Worm (Caenorhabditis elegans) whole organism, L1 larva: Measurements from ENCODE around the gene C51E3.9.

Experiments used
- C04F5.9 ChIP-seq: sonication (generic microtip); optimal IDR thresholded peaks from 2 replicates; lab custom pipeline; 2016; ENCODE audit warnings: missing genetic modification characterization, missing compliant biosample characterization
- Y116A8C.19 ChIP-seq: sonication (generic microtip); optimal IDR thresholded peaks from 2 replicates; lab custom pipeline; 2016; ENCODE audit warnings: missing compliant biosample characterization, missing genetic modification characterization, borderline replicate concordance
- aha-1 ChIP-seq: fragments of 150-350 bp; optimal IDR thresholded peaks from 2 replicates; lab custom pipeline; 2014; ENCODE audit warnings: missing biosample characterization, missing genetic modification characterization
- ama-1 ChIP-seq: fragments of 150-350 bp; optimal IDR thresholded peaks from 2 replicates; lab custom pipeline; 2014
- ceh-63 ChIP-seq: fragments of 200-800 bp; sonication (Bioruptor generic); optimal IDR thresholded peaks from 2 replicates; lab custom pipeline; 2018; ENCODE audit warnings: mild to moderate bottlenecking, missing genetic modification characterization, missing compliant biosample characterization
- ceh-8 ChIP-seq: fragments of 200-800 bp; sonication (Bioruptor generic); optimal IDR thresholded peaks from 2 replicates; lab custom pipeline; 2018; ENCODE audit warnings: mild to moderate bottlenecking, missing genetic modification characterization, moderate library complexity, missing compliant biosample characterization
- ceh-82 ChIP-seq, 3 experiments: fragments of 150-350 bp in 1 of 3; sonication (generic microtip) in 2 of 3; optimal IDR thresholded peaks; 2 replicates each; lab custom pipeline; 2014 to 2017; ENCODE audit warnings: missing biosample characterization in 3 of 3, missing genetic modification characterization in 3 of 3
- ceh-90 ChIP-seq: sonication (generic microtip); optimal IDR thresholded peaks from 2 replicates; lab custom pipeline; 2016; ENCODE audit warnings: missing genetic modification characterization, missing compliant biosample characterization
- ces-1 ChIP-seq: fragments of 150-350 bp; optimal IDR thresholded peaks from 2 replicates; lab custom pipeline; 2014; ENCODE audit warnings: missing biosample characterization, missing genetic modification reagents, missing genetic modification characterization
- dsc-1 ChIP-seq: sonication (generic microtip); optimal IDR thresholded peaks from 2 replicates; lab custom pipeline; 2016; ENCODE audit warnings: mild to moderate bottlenecking, missing genetic modification characterization, missing compliant biosample characterization
- efl-1 ChIP-seq, 4 experiments: fragments of 150-350 bp; optimal IDR thresholded peaks in 3 of 4; peaks in 1 of 4; 1 replicate in 1 of 4; 2 replicates in 3 of 4; lab custom pipeline; 2014; ENCODE audit warnings: missing biosample characterization in 2 of 4, missing genetic modification characterization in 2 of 4, missing genetic modification reagents in 2 of 4
- elt-2 ChIP-seq: sonication (generic microtip); optimal IDR thresholded peaks from 2 replicates; lab custom pipeline; 2016; ENCODE audit warnings: missing genetic modification characterization, mild to moderate bottlenecking, inconsistent platforms, missing compliant biosample characterization, missing genetic modification reagents
- fkh-4 ChIP-seq: sonication (generic microtip); optimal IDR thresholded peaks from 2 replicates; lab custom pipeline; 2016; ENCODE audit warnings: missing compliant biosample characterization, missing genetic modification characterization, borderline replicate concordance
- fkh-8 ChIP-seq: sonication (generic microtip); optimal IDR thresholded peaks from 2 replicates; lab custom pipeline; 2016; ENCODE audit warnings: mild to moderate bottlenecking, missing genetic modification characterization, missing compliant biosample characterization
- grh-1 ChIP-seq: fragments of 200-800 bp; sonication (Bioruptor generic); IDR thresholded peaks from 2 replicates; pipeline ENCODE4 v1.3.6; 2022; ENCODE audit warnings: missing genetic modification reagents, missing genetic modification characterization, missing compliant biosample characterization
- hlh-17 ChIP-seq: fragments of 200-800 bp; sonication (Bioruptor generic); optimal IDR thresholded peaks from 2 replicates; lab custom pipeline; 2018; ENCODE audit warnings: missing genetic modification characterization, mild to moderate bottlenecking, missing compliant biosample characterization, moderate library complexity, borderline replicate concordance
- hlh-4 ChIP-seq: sonication (generic microtip); optimal IDR thresholded peaks from 2 replicates; lab custom pipeline; 2016; ENCODE audit warnings: mild to moderate bottlenecking, missing genetic modification characterization, missing compliant biosample characterization
- isw-1 ChIP-seq: fragments of 200-800 bp; sonication (Bioruptor generic); IDR thresholded peaks from 2 replicates; pipeline ENCODE4 v1.3.6; 2022; ENCODE audit warnings: missing genetic modification characterization, missing compliant biosample characterization
- lin-13 ChIP-seq: fragments of 150-350 bp; optimal IDR thresholded peaks from 2 replicates; lab custom pipeline; 2014; ENCODE audit warnings: missing biosample characterization, missing genetic modification reagents, missing genetic modification characterization
- lin-15B ChIP-seq: fragments of 150-350 bp; sonication (generic microtip); optimal IDR thresholded peaks from 3 replicates; lab custom pipeline; 2014; ENCODE audit warnings: missing biosample characterization, missing genetic modification characterization
- lir-3 ChIP-seq: sonication (generic microtip); optimal IDR thresholded peaks from 2 replicates; lab custom pipeline; 2016; ENCODE audit warnings: mild to moderate bottlenecking, missing genetic modification characterization, moderate library complexity, missing compliant biosample characterization; ENCODE audit not compliant: poor library complexity
- lsy-2 ChIP-seq, 2 experiments: fragments of 150-350 bp; optimal IDR thresholded peaks; 2 replicates each; lab custom pipeline; 2014; ENCODE audit warnings: missing biosample characterization in 2 of 2, missing genetic modification characterization in 2 of 2
- mdl-1 ChIP-seq, 2 experiments: fragments of 150-350 bp; optimal IDR thresholded peaks; 2 replicates each; lab custom pipeline; 2014 to 2017; ENCODE audit warnings: missing biosample characterization in 2 of 2, missing genetic modification characterization in 2 of 2, inconsistent platforms in 1 of 2
- mef-2 ChIP-seq: fragments of 150-350 bp; optimal IDR thresholded peaks from 2 replicates; lab custom pipeline; 2014; ENCODE audit warnings: missing biosample characterization, missing genetic modification characterization
- nhr-11 ChIP-seq: fragments of 150-350 bp; optimal IDR thresholded peaks from 2 replicates; lab custom pipeline; 2014; ENCODE audit warnings: missing biosample characterization, missing genetic modification characterization
- nhr-19 ChIP-seq: fragments of 200-800 bp; sonication (Bioruptor generic); conservative IDR thresholded peaks from 2 replicates; pipeline ENCODE4 v1.3.6; 2022; ENCODE audit warnings: missing genetic modification characterization, missing compliant biosample characterization
- nhr-20 ChIP-seq: sonication (generic microtip); optimal IDR thresholded peaks from 2 replicates; lab custom pipeline; 2016; ENCODE audit warnings: mild to moderate bottlenecking, missing genetic modification characterization, missing compliant biosample characterization
- nhr-237 ChIP-seq: fragments of 150-350 bp; optimal IDR thresholded peaks from 2 replicates; lab custom pipeline; 2014; ENCODE audit warnings: missing biosample characterization, missing genetic modification characterization
- nhr-28 ChIP-seq: fragments of 150-350 bp; optimal IDR thresholded peaks from 2 replicates; lab custom pipeline; 2014; ENCODE audit warnings: missing biosample characterization, missing genetic modification characterization
- nhr-47 ChIP-seq: sonication (generic microtip); optimal IDR thresholded peaks from 2 replicates; lab custom pipeline; 2016; ENCODE audit warnings: mild to moderate bottlenecking, missing genetic modification characterization, moderate library complexity, missing compliant biosample characterization
- nhr-76 ChIP-seq: sonication (generic microtip); optimal IDR thresholded peaks from 2 replicates; lab custom pipeline; 2017; ENCODE audit warnings: missing biosample characterization, missing genetic modification characterization
- nhr-77 ChIP-seq: fragments of 150-350 bp; optimal IDR thresholded peaks from 2 replicates; lab custom pipeline; 2014; ENCODE audit warnings: missing biosample characterization, missing genetic modification characterization
- pag-3 ChIP-seq: sonication (generic microtip); optimal IDR thresholded peaks from 2 replicates; lab custom pipeline; 2017; ENCODE audit warnings: missing genetic modification characterization, mild to moderate bottlenecking, missing compliant biosample characterization, antibody characterized with exemption, borderline replicate concordance; ENCODE audit not compliant: insufficient read depth
- skn-1 ChIP-seq: fragments of 150-350 bp; optimal IDR thresholded peaks from 2 replicates; lab custom pipeline; 2014; ENCODE audit warnings: missing biosample characterization, missing genetic modification characterization
- snu-23 ChIP-seq: sonication (generic microtip); optimal IDR thresholded peaks from 2 replicates; lab custom pipeline; 2016; ENCODE audit warnings: missing genetic modification characterization, missing compliant biosample characterization
- sptf-1 ChIP-seq: fragments of 150-350 bp; optimal IDR thresholded peaks from 2 replicates; lab custom pipeline; 2014; ENCODE audit warnings: missing biosample characterization, missing genetic modification characterization
- sup-37 ChIP-seq: fragments of 200-800 bp; sonication (Bioruptor generic); optimal IDR thresholded peaks from 2 replicates; lab custom pipeline; 2018; ENCODE audit warnings: mild to moderate bottlenecking, missing genetic modification characterization, missing compliant biosample characterization
- swsn-7 ChIP-seq: sonication (generic microtip); optimal IDR thresholded peaks from 2 replicates; lab custom pipeline; 2016; ENCODE audit warnings: missing genetic modification characterization, missing compliant biosample characterization
- tbx-2 ChIP-seq: sonication (generic microtip); optimal IDR thresholded peaks from 2 replicates; lab custom pipeline; 2016; ENCODE audit warnings: missing genetic modification characterization, missing compliant biosample characterization
- unc-130 ChIP-seq: fragments of 150-350 bp; optimal IDR thresholded peaks from 2 replicates; lab custom pipeline; 2017; ENCODE audit warnings: missing biosample characterization, missing genetic modification characterization, inconsistent platforms
- unc-30 ChIP-seq: sonication (generic microtip); optimal IDR thresholded peaks from 2 replicates; lab custom pipeline; 2017; ENCODE audit warnings: missing biosample characterization, missing genetic modification characterization
- unc-62 ChIP-seq: fragments of 150-350 bp; optimal IDR thresholded peaks from 2 replicates; lab custom pipeline; 2014; ENCODE audit warnings: missing biosample characterization, missing genetic modification reagents, missing genetic modification characterization
- unc-86 ChIP-seq: sonication (generic microtip); optimal IDR thresholded peaks from 2 replicates; lab custom pipeline; 2016; ENCODE audit warnings: missing genetic modification characterization, missing compliant biosample characterization
- xbp-1 ChIP-seq: sonication (generic microtip); optimal IDR thresholded peaks from 2 replicates; lab custom pipeline; 2016; ENCODE audit warnings: missing genetic modification characterization, missing compliant biosample characterization
- ztf-4 ChIP-seq: fragments of 150-350 bp; optimal IDR thresholded peaks from 2 replicates; lab custom pipeline; 2014; ENCODE audit warnings: missing biosample characterization, missing genetic modification characterization

The C51E3.9 gene

DNA sequence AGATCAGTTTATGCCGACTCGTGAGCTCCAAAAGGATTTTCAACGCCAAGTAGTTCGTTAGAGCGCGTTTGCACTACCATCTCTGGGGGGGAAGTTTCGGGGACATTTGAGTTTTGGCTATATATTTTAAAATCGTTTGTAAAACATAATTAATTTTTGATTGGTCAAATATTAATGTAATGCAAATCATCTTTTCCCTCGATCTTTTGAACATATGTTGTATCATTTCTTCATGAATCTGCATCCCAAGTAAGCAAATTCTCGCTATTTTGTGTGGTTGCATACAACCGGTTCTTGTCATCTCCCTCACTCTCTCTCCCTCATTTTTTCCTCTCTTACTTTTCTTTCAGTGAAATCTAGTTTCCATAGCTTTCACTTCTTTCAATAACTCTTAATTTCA, 32.4 kb downstream of the C51E3.9 start (continued):
- TF ChIP-seq unc-30 (tag; lab: Kevin White, UChicago) (no peak), pag-3 (peak; percentile 41), nhr-47 (tag; lab: Kevin White, UChicago) (peak; percentile 85), nhr-20 (tag; lab: Kevin White, UChicago) (peak; percentile 85), ceh-82 (tag; optimal IDR thresholded peaks at IDR 0.05; lab: Kevin White, UChicago) (no peak), efl-1 (optimal IDR thresholded peaks at IDR 0.05; lab: Kevin White, UChicago) (peak; percentile 59 to 60), efl-1 (GFP tag; optimal IDR thresholded peaks at IDR 0.05 in 1 of 2; lab: Kevin White, UChicago) (peak; percentile 49 to 95), skn-1 (tag; lab: Kevin White, UChicago) (peak; percentile 34), xbp-1 (tag; lab: Kevin White, UChicago) (peak; percentile 79), lin-13 (peak; percentile 40), ama-1 (lab: Kevin White, UChicago) (no peak), lsy-2 (tag; optimal IDR thresholded peaks at IDR 0.05; lab: Kevin White, UChicago) (peak; percentile 52 to 81), Y116A8C.19 (tag; lab: Kevin White, UChicago) (no peak), fkh-4 (peak; percentile 34), mef-2 (tag; lab: Kevin White, UChicago) (no peak), sup-37 (peak; percentile 15), nhr-28 (tag; lab: Kevin White, UChicago) (no peak), mdl-1 (tag; optimal IDR thresholded peaks at IDR 0.05; lab: Kevin White, UChicago) (no peak), C04F5.9 (tag; lab: Kevin White, UChicago) (peak; percentile 52), fkh-8 (tag; lab: Kevin White, UChicago) (peak; percentile 85), isw-1 (GFP tag; lab: Robert Waterston, UW) (peak; percentile 63), nhr-237 (peak; percentile 23), unc-130 (peak; percentile 39), lin-15B (tag; lab: Kevin White, UChicago) (peak; percentile 41), lir-3 (tag; lab: Kevin White, UChicago) (peak; percentile 83), nhr-77 (tag; lab: Kevin White, UChicago) (peak; percentile 70), ceh-8 (GFP tag; lab: Kevin White, UChicago) (no peak), swsn-7 (peak; percentile 71), nhr-76 (tag; lab: Kevin White, UChicago) (no peak), dsc-1 (tag; lab: Kevin White, UChicago) (peak; percentile 73), nhr-11 (no peak), aha-1 (tag; lab: Kevin White, UChicago) (no peak), nhr-19 (GFP tag; lab: Robert Waterston, UW) (peak; percentile 77), snu-23 (GFP tag; lab: Kevin White, UChicago) (peak; percentile 81), unc-86 (peak; percentile 53), tbx-2 (tag; lab: Kevin White, UChicago) (peak; percentile 75), unc-62 (GFP tag; lab: Kevin White, UChicago) (no peak)
- TF ChIP-seq, all 84 proteins: peak for 49

DNA sequence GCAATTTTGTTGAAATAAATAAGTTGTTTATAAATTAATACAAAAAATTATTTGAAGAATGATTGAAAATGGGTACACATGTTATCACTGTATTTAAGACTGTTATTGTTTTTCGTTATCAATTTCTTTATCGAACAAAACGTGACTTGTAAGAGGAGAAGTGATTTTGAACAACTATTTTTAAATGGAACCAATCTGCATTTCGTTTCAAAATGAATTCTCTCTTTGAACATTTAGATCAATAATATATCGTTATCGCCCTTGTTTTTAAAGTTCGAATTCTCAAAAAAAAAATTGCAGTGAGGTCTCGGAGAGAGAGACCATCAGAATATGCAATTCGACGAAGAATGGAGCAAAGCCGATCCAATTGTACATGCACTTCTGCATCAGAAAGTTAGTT, 33.5 kb downstream of the C51E3.9 start, which contains the start of gene cul-5:
TSS of gene cul-5 (plus strand) at position 301 of the 400 bp plus-strand sequence.
- no peak for TF ChIP-seq ama-1 (lab: Kevin White, UChicago)
- TF ChIP-seq sptf-1 = no peak
- no peak for TF ChIP-seq ces-1 (GFP tag; lab: Kevin White, UChicago)
- peak; percentile 41 for TF ChIP-seq elt-2
- TF ChIP-seq, all 84 proteins: peak for 1

DNA sequence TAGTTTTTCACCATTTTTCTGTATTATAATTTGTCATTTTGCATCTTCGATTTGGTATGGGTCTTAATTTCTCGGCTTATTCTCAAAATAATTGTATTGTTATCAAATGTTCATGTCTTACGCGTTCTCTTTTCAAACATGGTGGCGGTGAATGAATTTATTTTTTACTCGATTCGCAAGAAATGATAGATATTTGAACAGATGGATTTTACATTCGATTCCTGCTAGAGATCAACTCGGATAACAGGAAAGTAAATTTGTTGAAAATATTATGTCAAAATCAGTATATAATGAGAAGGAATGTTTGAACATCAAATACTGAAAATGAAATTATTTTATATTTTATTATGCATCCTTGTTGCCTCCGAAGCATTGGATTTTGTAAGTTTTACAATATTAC, 37.2 kb downstream of the C51E3.9 start, which contains the start of gene ZK856.4:
TSS of gene ZK856.4 (plus strand) at position 301 of the 400 bp plus-strand sequence.
- TF ChIP-seq ceh-90 (tag; lab: Kevin White, UChicago) (no peak), fkh-8 (tag; lab: Kevin White, UChicago) (no peak), snu-23 (GFP tag; lab: Kevin White, UChicago) (no peak), efl-1 (optimal IDR thresholded peaks at IDR 0.05; lab: Kevin White, UChicago) (no peak), efl-1 (GFP tag; optimal IDR thresholded peaks at IDR 0.05 in 1 of 2; lab: Kevin White, UChicago) (no peak), xbp-1 (tag; lab: Kevin White, UChicago) (no peak), pag-3 (no peak), hlh-4 (tag; lab: Kevin White, UChicago) (no peak), Y116A8C.19 (tag; lab: Kevin White, UChicago) (no peak), ztf-4 (no peak), hlh-17 (GFP tag; lab: Kevin White, UChicago) (no peak), nhr-47 (tag; lab: Kevin White, UChicago) (no peak), grh-1 (GFP tag; lab: Robert Waterston, UW) (no peak), ceh-63 (GFP tag; lab: Kevin White, UChicago) (no peak)
